Worm (Caenorhabditis elegans) whole organism, mixed stage, embryonic: ENCODE data around the gene Y76B12C.4.

Source experiments
- M03D4.4 ChIP-seq: sonication (generic microtip); optimal IDR thresholded peaks from 2 replicates; lab custom pipeline; 2017; ENCODE audit warnings: mild to moderate bottlenecking, missing genetic modification characterization, missing compliant biosample characterization
- bed-3 ChIP-seq: fragments of 200-800 bp; sonication (Bioruptor generic); optimal IDR thresholded peaks from 3 replicates; lab custom pipeline; 2018; ENCODE audit warnings: mild to moderate bottlenecking, missing genetic modification characterization, moderate library complexity, missing compliant biosample characterization
- blmp-1 ChIP-seq: fragments of 150-350 bp; optimal IDR thresholded peaks from 2 replicates; lab custom pipeline; 2014; ENCODE audit warnings: missing biosample characterization, missing genetic modification characterization
- ceh-39 ChIP-seq: fragments of 150-350 bp; optimal IDR thresholded peaks from 2 replicates; lab custom pipeline; 2014; ENCODE audit warnings: missing biosample characterization, missing genetic modification characterization
- ceh-83 ChIP-seq: fragments of 200-800 bp; sonication (Bioruptor generic); optimal IDR thresholded peaks from 2 replicates; lab custom pipeline; 2018; ENCODE audit warnings: mild to moderate bottlenecking, missing genetic modification characterization, missing compliant biosample characterization
- ces-1 ChIP-seq: fragments of 150-350 bp; optimal IDR thresholded peaks from 2 replicates; lab custom pipeline; 2014; ENCODE audit warnings: missing biosample characterization, missing genetic modification reagents, missing genetic modification characterization
- cnd-1 ChIP-seq: fragments of 200-800 bp; sonication (Bioruptor generic); optimal IDR thresholded peaks from 2 replicates; lab custom pipeline; 2018; ENCODE audit warnings: mild to moderate bottlenecking, missing genetic modification characterization, missing compliant biosample characterization
- drap-1 ChIP-seq: fragments of 200-800 bp; sonication (Bioruptor generic); optimal IDR thresholded peaks from 3 replicates; lab custom pipeline; 2018; ENCODE audit warnings: mild to moderate bottlenecking, missing genetic modification characterization, missing compliant biosample characterization
- elt-1 ChIP-seq: sonication (generic microtip); optimal IDR thresholded peaks from 2 replicates; lab custom pipeline; 2017; ENCODE audit warnings: missing genetic modification characterization, mild to moderate bottlenecking, missing compliant biosample characterization, antibody characterized with exemption, moderate library complexity, borderline replicate concordance; ENCODE audit not compliant: insufficient read depth
- elt-3 ChIP-seq: fragments of 150-350 bp; optimal IDR thresholded peaks from 2 replicates; lab custom pipeline; 2014; ENCODE audit warnings: missing biosample characterization, missing genetic modification characterization
- flh-1 ChIP-seq: fragments of 200-800 bp; sonication (Bioruptor generic); optimal IDR thresholded peaks from 2 replicates; lab custom pipeline; 2018; ENCODE audit warnings: mild to moderate bottlenecking, missing genetic modification characterization, moderate library complexity, missing compliant biosample characterization
- ham-2 ChIP-seq: fragments of 200-800 bp; sonication (Bioruptor generic); optimal IDR thresholded peaks from 2 replicates; lab custom pipeline; 2018; ENCODE audit warnings: mild to moderate bottlenecking, missing genetic modification characterization, missing compliant biosample characterization
- hlh-1 ChIP-seq: fragments of 150-350 bp; optimal IDR thresholded peaks from 2 replicates; lab custom pipeline; 2014; ENCODE audit warnings: missing biosample characterization, missing genetic modification reagents, missing genetic modification characterization
- lin-32 ChIP-seq: fragments of 200-800 bp; sonication (Bioruptor generic); optimal IDR thresholded peaks from 2 replicates; lab custom pipeline; 2018; ENCODE audit warnings: mild to moderate bottlenecking, missing genetic modification characterization, missing compliant biosample characterization
- lsy-2 ChIP-seq: fragments of 150-350 bp; optimal IDR thresholded peaks from 2 replicates; lab custom pipeline; 2014; ENCODE audit warnings: missing biosample characterization, missing genetic modification characterization
- mab-5 ChIP-seq: fragments of 150-350 bp; optimal IDR thresholded peaks from 2 replicates; lab custom pipeline; 2014; ENCODE audit warnings: missing biosample characterization, missing genetic modification characterization
- mep-1 ChIP-seq: fragments of 150-350 bp; optimal IDR thresholded peaks from 2 replicates; lab custom pipeline; 2017; ENCODE audit warnings: missing biosample characterization, missing genetic modification reagents, missing genetic modification characterization, inconsistent platforms
- mls-2 ChIP-seq: sonication (generic microtip); optimal IDR thresholded peaks from 2 replicates; lab custom pipeline; 2016; ENCODE audit warnings: mild to moderate bottlenecking, missing genetic modification characterization, moderate library complexity, missing compliant biosample characterization
- nhr-12 ChIP-seq: fragments of 150-350 bp; optimal IDR thresholded peaks from 2 replicates; lab custom pipeline; 2014; ENCODE audit warnings: missing biosample characterization, missing genetic modification characterization
- nhr-237 ChIP-seq: fragments of 150-350 bp; optimal IDR thresholded peaks from 2 replicates; lab custom pipeline; 2014; ENCODE audit warnings: missing biosample characterization, missing genetic modification characterization
- nhr-28 ChIP-seq: fragments of 150-350 bp; optimal IDR thresholded peaks from 2 replicates; lab custom pipeline; 2014; ENCODE audit warnings: missing biosample characterization, missing genetic modification characterization
- nhr-76 ChIP-seq: sonication (generic microtip); optimal IDR thresholded peaks from 2 replicates; lab custom pipeline; 2017; ENCODE audit warnings: missing biosample characterization, missing genetic modification characterization
- pha-4 ChIP-seq: fragments of 150-350 bp; optimal IDR thresholded peaks from 2 replicates; lab custom pipeline; 2018; ENCODE audit warnings: missing biosample characterization, missing genetic modification reagents, missing genetic modification characterization
- sem-2 ChIP-seq: fragments of 200-800 bp; sonication (Bioruptor generic); optimal IDR thresholded peaks from 2 replicates; lab custom pipeline; 2018; ENCODE audit warnings: mild to moderate bottlenecking, missing genetic modification characterization, missing compliant biosample characterization
- snpc-4 ChIP-seq: fragments of 150-350 bp; optimal IDR thresholded peaks from 2 replicates; lab custom pipeline; 2014; ENCODE audit warnings: missing biosample characterization, missing genetic modification characterization
- sptf-1 ChIP-seq: sonication (generic microtip); optimal IDR thresholded peaks from 2 replicates; lab custom pipeline; 2017; ENCODE audit warnings: mild to moderate bottlenecking, missing genetic modification characterization, moderate library complexity, missing compliant biosample characterization
- tbx-8 ChIP-seq: fragments of 200-800 bp; sonication (Bioruptor generic); optimal IDR thresholded peaks from 2 replicates; lab custom pipeline; 2018; ENCODE audit warnings: mild to moderate bottlenecking, missing genetic modification characterization, moderate library complexity, missing compliant biosample characterization
- unc-120 ChIP-seq: sonication (generic microtip); optimal IDR thresholded peaks from 2 replicates; lab custom pipeline; 2017; ENCODE audit warnings: missing genetic modification characterization, missing compliant biosample characterization; ENCODE audit not compliant: poor library complexity, severe bottlenecking
- unc-39 ChIP-seq: fragments of 150-350 bp; optimal IDR thresholded peaks from 2 replicates; lab custom pipeline; 2014; ENCODE audit warnings: missing biosample characterization, missing genetic modification characterization
- zip-8 ChIP-seq: fragments of 150-350 bp; optimal IDR thresholded peaks from 2 replicates; lab custom pipeline; 2014; ENCODE audit warnings: missing biosample characterization, missing genetic modification characterization
- ztf-11 ChIP-seq: fragments of 150-350 bp; optimal IDR thresholded peaks from 2 replicates; lab custom pipeline; 2014; ENCODE audit warnings: missing biosample characterization, missing genetic modification characterization

Gene Y76B12C.4

DNA sequence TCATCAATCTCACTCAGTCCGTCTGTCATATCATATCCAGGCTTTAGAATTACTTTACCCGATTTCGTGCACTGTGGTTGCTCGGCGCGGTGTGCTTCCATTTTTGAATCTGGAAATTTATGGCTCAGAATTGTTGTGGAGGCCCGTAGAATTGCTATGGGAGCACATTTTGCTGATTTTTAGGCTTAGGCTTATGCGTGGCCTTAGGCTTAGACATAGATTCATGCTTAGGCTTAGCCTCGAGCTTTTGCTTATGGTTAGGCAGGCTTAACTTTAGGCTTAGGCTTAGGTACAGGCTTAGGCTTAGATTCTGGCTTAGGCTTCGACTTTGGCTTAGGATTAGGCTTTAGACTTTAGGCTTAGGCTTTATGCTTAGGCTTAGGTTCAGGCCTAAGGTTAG lies at the start of gene Y76B12C.4:
TSS of gene Y76B12C.4 (minus strand) at position 101 of the 400 bp plus-strand sequence.
- TF ChIP-seq nhr-12 (tag; lab: Kevin White, UChicago) (no peak), ces-1 (GFP tag; lab: Kevin White, UChicago) (no peak), nhr-237 (tag; lab: Kevin White, UChicago) (no peak)

DNA sequence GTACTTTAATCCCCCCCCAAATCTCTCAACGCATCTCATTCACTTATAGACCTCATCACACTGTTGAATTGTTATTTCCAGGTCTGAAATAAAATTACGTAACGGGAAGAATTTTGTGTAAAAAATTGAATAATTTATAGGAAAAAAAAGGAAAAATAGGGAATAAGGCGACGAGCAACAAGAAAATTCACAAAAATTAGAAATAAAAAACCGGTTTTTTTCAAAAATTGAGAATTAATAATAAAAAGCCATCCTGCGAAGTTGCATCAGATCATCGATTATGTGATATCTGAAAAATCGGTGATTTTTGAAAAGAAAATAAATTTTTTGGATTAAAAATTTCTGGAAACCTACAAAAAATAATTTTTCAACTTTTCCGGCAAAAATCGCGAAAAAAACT lies 36.7 kb upstream of the Y76B12C.4 start:
- no peak for TF ChIP-seq mls-2 (tag; lab: Kevin White, UChicago)
- no peak for TF ChIP-seq ztf-11 (tag; lab: Kevin White, UChicago)
- TF ChIP-seq cnd-1 (tag; lab: Kevin White, UChicago), result no peak
- no peak for TF ChIP-seq ces-1 (GFP tag; lab: Kevin White, UChicago)
- TF ChIP-seq pha-4 (tag; lab: Kevin White, UChicago), result no peak
- TF ChIP-seq nhr-12 (tag; lab: Kevin White, UChicago), result no peak
- TF ChIP-seq elt-3 (tag; lab: Kevin White, UChicago), result no peak
- TF ChIP-seq M03D4.4, result no peak
- no peak for TF ChIP-seq nhr-76 (tag; lab: Kevin White, UChicago)
- TF ChIP-seq mep-1 (tag; lab: Kevin White, UChicago), result no peak
- TF ChIP-seq unc-39 (tag; lab: Kevin White, UChicago), result no peak
- TF ChIP-seq bed-3 (GFP tag; lab: Kevin White, UChicago), result no peak
- TF ChIP-seq tbx-8 (GFP tag; lab: Kevin White, UChicago), result no peak
- TF ChIP-seq lsy-2 (tag; lab: Kevin White, UChicago), result no peak
- TF ChIP-seq drap-1 (GFP tag; lab: Kevin White, UChicago), result no peak
- no peak for TF ChIP-seq elt-1 (tag; lab: Kevin White, UChicago)

DNA sequence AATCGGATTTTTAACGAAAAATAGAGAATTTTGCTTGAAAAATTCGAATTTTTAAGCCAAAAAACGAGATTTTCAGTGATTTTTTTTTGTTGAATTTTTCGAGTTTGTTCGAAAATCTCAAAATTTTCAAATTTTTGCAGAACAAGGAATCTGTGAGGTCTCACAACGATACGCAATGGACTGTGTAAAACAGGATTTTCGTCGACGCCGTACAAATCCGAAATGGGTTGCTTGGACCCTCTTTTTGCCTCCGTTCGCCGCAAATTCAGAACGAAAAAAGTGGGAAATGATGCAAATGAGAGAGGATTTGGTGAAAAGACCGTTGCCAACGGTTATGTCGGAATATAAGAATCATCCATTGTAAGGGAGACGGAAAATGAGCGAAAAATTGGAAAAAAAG lies 30.1 kb upstream of the Y76B12C.4 start:
- no peak for TF ChIP-seq ceh-39 (tag; lab: Kevin White, UChicago)
- no peak for TF ChIP-seq elt-1 (tag; lab: Kevin White, UChicago)
- TF ChIP-seq ceh-83 (GFP tag; lab: Kevin White, UChicago), result no peak
- no peak for TF ChIP-seq pha-4 (tag; lab: Kevin White, UChicago)
- no peak for TF ChIP-seq ham-2
- no peak for TF ChIP-seq drap-1 (GFP tag; lab: Kevin White, UChicago)
- no peak for TF ChIP-seq lin-32 (GFP tag; lab: Kevin White, UChicago)
- TF ChIP-seq blmp-1 (tag; lab: Kevin White, UChicago), result no peak
- TF ChIP-seq nhr-12 (tag; lab: Kevin White, UChicago), result no peak
- no peak for TF ChIP-seq M03D4.4
- TF ChIP-seq mep-1 (tag; lab: Kevin White, UChicago), result no peak
- no peak for TF ChIP-seq snpc-4 (tag; lab: Kevin White, UChicago)
- TF ChIP-seq nhr-76 (tag; lab: Kevin White, UChicago), result no peak
- no peak for TF ChIP-seq ces-1 (GFP tag; lab: Kevin White, UChicago)
- TF ChIP-seq zip-8 (tag; lab: Kevin White, UChicago), result no peak

DNA sequence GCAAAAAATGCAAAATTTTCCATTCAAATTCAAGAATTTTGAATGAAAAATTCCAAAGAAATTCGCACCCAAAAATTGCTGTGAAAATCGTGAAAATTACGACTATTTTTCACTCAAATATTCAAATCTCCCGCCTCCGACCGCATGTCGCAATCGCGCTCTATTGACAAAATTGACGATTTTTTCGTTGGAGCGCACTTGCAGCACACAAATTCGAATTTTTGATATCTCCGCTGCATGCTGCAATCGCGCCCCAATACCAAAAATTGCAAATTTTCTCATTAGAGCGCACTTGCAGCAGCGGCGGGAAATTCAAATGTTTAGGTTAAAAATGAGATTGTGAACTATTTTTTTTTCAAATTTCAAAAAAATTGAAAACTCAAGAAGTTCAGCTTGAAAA lies 25.6 kb upstream of the Y76B12C.4 start:
- TF ChIP-seq M03D4.4 (no peak), ham-2 (no peak), unc-120 (no peak), sem-2 (GFP tag; lab: Kevin White, UChicago) (no peak), snpc-4 (tag; lab: Kevin White, UChicago) (no peak), blmp-1 (tag; lab: Kevin White, UChicago) (no peak)

ce11 chrIV:1992789-1993188 lies 20.6 kb upstream of the Y76B12C.4 start, which contains the start of gene xpc-1:
Gene xpc-1, plus strand, starts transcription at chrIV:1993089.
- no peak for TF ChIP-seq zip-8 (tag; lab: Kevin White, UChicago)
- no peak for TF ChIP-seq drap-1 (GFP tag; lab: Kevin White, UChicago)
- TF ChIP-seq nhr-237 (tag; lab: Kevin White, UChicago), result no peak
- TF ChIP-seq ceh-39 (tag; lab: Kevin White, UChicago), result no peak
- TF ChIP-seq cnd-1 (tag; lab: Kevin White, UChicago), result no peak
- TF ChIP-seq nhr-76 (tag; lab: Kevin White, UChicago), result no peak
- TF ChIP-seq mls-2 (tag; lab: Kevin White, UChicago), result no peak
- no peak for TF ChIP-seq hlh-1
- no peak for TF ChIP-seq blmp-1 (tag; lab: Kevin White, UChicago)
- TF ChIP-seq mab-5, result no peak
- TF ChIP-seq sptf-1 (tag; lab: Kevin White, UChicago), result no peak
- no peak for TF ChIP-seq snpc-4 (tag; lab: Kevin White, UChicago)
- TF ChIP-seq nhr-28, result no peak
- no peak for TF ChIP-seq M03D4.4
- no peak for TF ChIP-seq bed-3 (GFP tag; lab: Kevin White, UChicago)
- no peak for TF ChIP-seq flh-1
- no peak for TF ChIP-seq unc-39 (tag; lab: Kevin White, UChicago)
- no peak for TF ChIP-seq mep-1 (tag; lab: Kevin White, UChicago)
- TF ChIP-seq ceh-83 (GFP tag; lab: Kevin White, UChicago), result no peak
- TF ChIP-seq elt-1 (tag; lab: Kevin White, UChicago), result no peak
